Worm (Caenorhabditis elegans) whole organism, L1 larva: ENCODE data around the gene metl-18.
"Not testable (repeated sequence)": the region's sequence is repeated elsewhere in the genome, so short reads cannot be mapped to it uniquely, and the experiment has no call there.

Experiments
- ceh-82 ChIP-seq, 3 experiments: fragments of 150-350 bp in 1 of 3; sonication (generic microtip) in 2 of 3; optimal IDR thresholded peaks; 2 replicates each; lab custom pipeline; 2014 to 2017; ENCODE audit warnings: missing biosample characterization in 3 of 3, missing genetic modification characterization in 3 of 3
- ceh-88 ChIP-seq: fragments of 200-800 bp; sonication (Bioruptor generic); IDR thresholded peaks from 2 replicates; pipeline ENCODE4 v1.3.6; 2022; ENCODE audit warnings: missing genetic modification characterization, missing compliant biosample characterization
- fos-1 ChIP-seq: fragments of 150-350 bp; optimal IDR thresholded peaks from 2 replicates; lab custom pipeline; 2014; ENCODE audit warnings: missing biosample characterization, missing genetic modification characterization
- mdl-1 ChIP-seq, 2 experiments: fragments of 150-350 bp; optimal IDR thresholded peaks; 2 replicates each; lab custom pipeline; 2014 to 2017; ENCODE audit warnings: missing biosample characterization in 2 of 2, missing genetic modification characterization in 2 of 2, inconsistent platforms in 1 of 2
- mep-1 ChIP-seq: fragments of 150-350 bp; optimal IDR thresholded peaks from 2 replicates; lab custom pipeline; 2014; ENCODE audit warnings: missing biosample characterization, missing genetic modification characterization
- nhr-28 ChIP-seq: fragments of 150-350 bp; optimal IDR thresholded peaks from 2 replicates; lab custom pipeline; 2014; ENCODE audit warnings: missing biosample characterization, missing genetic modification characterization
- nhr-76 ChIP-seq: sonication (generic microtip); optimal IDR thresholded peaks from 2 replicates; lab custom pipeline; 2017; ENCODE audit warnings: missing biosample characterization, missing genetic modification characterization
- pag-3 ChIP-seq: sonication (generic microtip); optimal IDR thresholded peaks from 2 replicates; lab custom pipeline; 2017; ENCODE audit warnings: missing genetic modification characterization, mild to moderate bottlenecking, missing compliant biosample characterization, antibody characterized with exemption, borderline replicate concordance; ENCODE audit not compliant: insufficient read depth
- snpc-4 ChIP-seq: fragments of 150-350 bp; optimal IDR thresholded peaks from 2 replicates; lab custom pipeline; 2014; ENCODE audit warnings: missing biosample characterization, missing genetic modification characterization
- sup-37 ChIP-seq: fragments of 200-800 bp; sonication (Bioruptor generic); optimal IDR thresholded peaks from 2 replicates; lab custom pipeline; 2018; ENCODE audit warnings: mild to moderate bottlenecking, missing genetic modification characterization, missing compliant biosample characterization
- unc-130 ChIP-seq: fragments of 150-350 bp; optimal IDR thresholded peaks from 2 replicates; lab custom pipeline; 2017; ENCODE audit warnings: missing biosample characterization, missing genetic modification characterization, inconsistent platforms
- unc-86 ChIP-seq: sonication (generic microtip); optimal IDR thresholded peaks from 2 replicates; lab custom pipeline; 2016; ENCODE audit warnings: missing genetic modification characterization, missing compliant biosample characterization
- zag-1 ChIP-seq: fragments of 150-350 bp; optimal IDR thresholded peaks from 2 replicates; lab custom pipeline; 2014; ENCODE audit warnings: missing biosample characterization, missing genetic modification characterization

ce11 chrIII:3454045-3454444, 28.5 kb downstream of the metl-18 start, which contains the start of gene C34C12.1:
- TF ChIP-seq sup-37 (GFP tag; lab: Kevin White, UChicago); nhr-28 (tag; lab: Kevin White, UChicago); ceh-88; ceh-82 (tag; optimal IDR thresholded peaks at IDR 0.05; lab: Kevin White, UChicago); nhr-76; pag-3; zag-1 (tag; lab: Kevin White, UChicago); unc-130 (tag; lab: Kevin White, UChicago); mep-1 (tag; lab: Kevin White, UChicago); unc-86; mdl-1 (tag; optimal IDR thresholded peaks at IDR 0.05; lab: Kevin White, UChicago); fos-1; snpc-4 (tag; lab: Kevin White, UChicago): not testable (repeated sequence)
